Worm (Caenorhabditis elegans) whole organism, young adult: ENCODE results near the gene pgp-8.

Experiments used
- B0261.1 ChIP-seq: sonication (generic microtip); optimal IDR thresholded peaks from 2 replicates; lab custom pipeline; 2016; ENCODE audit warnings: mild to moderate bottlenecking, missing genetic modification characterization, moderate library complexity, missing compliant biosample characterization
- B0336.3 ChIP-seq: fragments of 200-800 bp; sonication (Bioruptor generic); IDR thresholded peaks from 2 replicates; pipeline ENCODE4 v1.3.6; 2022; ENCODE audit warnings: missing genetic modification characterization, missing compliant biosample characterization
- D2030.7 ChIP-seq: fragments of 200-800 bp; sonication (Bioruptor generic); IDR thresholded peaks from 2 replicates; pipeline ENCODE4 v1.3.6; 2022; ENCODE audit warnings: missing genetic modification reagents, missing genetic modification characterization, missing compliant biosample characterization
- F33H1.4 ChIP-seq: fragments of 200-800 bp; sonication (Bioruptor generic); IDR thresholded peaks from 2 replicates; pipeline ENCODE4 v1.3.6; 2022; ENCODE audit warnings: missing genetic modification reagents, missing genetic modification characterization, missing compliant biosample characterization
- F52B5.7 ChIP-seq: sonication (generic microtip); optimal IDR thresholded peaks from 2 replicates; lab custom pipeline; 2016; ENCODE audit warnings: mild to moderate bottlenecking, missing genetic modification characterization, missing compliant biosample characterization
- F55B11.4 ChIP-seq: sonication (generic microtip); optimal IDR thresholded peaks from 2 replicates; lab custom pipeline; 2016; ENCODE audit warnings: missing compliant biosample characterization, missing genetic modification characterization, borderline replicate concordance; ENCODE audit not compliant: insufficient read depth
- F57A8.1 ChIP-seq: fragments of 200-800 bp; sonication (Bioruptor generic); optimal IDR thresholded peaks from 2 replicates; lab custom pipeline; 2018; ENCODE audit warnings: mild to moderate bottlenecking, missing genetic modification characterization, moderate library complexity, missing compliant biosample characterization
- Y53F4B.3 ChIP-seq: fragments of 200-800 bp; sonication (Bioruptor generic); IDR thresholded peaks from 2 replicates; pipeline ENCODE4 v1.3.6; 2022; ENCODE audit warnings: missing genetic modification reagents, missing genetic modification characterization, missing compliant biosample characterization
- Y56A3A.18 ChIP-seq: fragments of 200-800 bp; sonication (Bioruptor generic); IDR thresholded peaks from 2 replicates; pipeline ENCODE4 v1.3.6; 2022; ENCODE audit warnings: missing genetic modification reagents, missing genetic modification characterization, missing compliant biosample characterization
- ZK185.1 ChIP-seq: sonication (generic microtip); optimal IDR thresholded peaks from 2 replicates; lab custom pipeline; 2016; ENCODE audit warnings: mild to moderate bottlenecking, missing genetic modification characterization, missing compliant biosample characterization; ENCODE audit not compliant: poor library complexity, severe bottlenecking
- aptf-3 ChIP-seq: fragments of 200-800 bp; sonication (Bioruptor generic); IDR thresholded peaks from 2 replicates; pipeline ENCODE4 v1.3.6; 2022; ENCODE audit warnings: missing genetic modification characterization, missing compliant biosample characterization
- athp-1 ChIP-seq: sonication (generic microtip); optimal IDR thresholded peaks from 2 replicates; lab custom pipeline; 2017; ENCODE audit warnings: mild to moderate bottlenecking, missing genetic modification characterization, missing compliant biosample characterization
- bed-2 ChIP-seq: fragments of 200-800 bp; sonication (Bioruptor generic); IDR thresholded peaks from 2 replicates; pipeline ENCODE4 v1.3.6; 2022; ENCODE audit warnings: missing genetic modification reagents, missing genetic modification characterization, missing compliant biosample characterization
- dox-1 ChIP-seq: fragments of 200-800 bp; sonication (Bioruptor generic); IDR thresholded peaks from 2 replicates; pipeline ENCODE4 v1.3.6; 2022; ENCODE audit warnings: missing genetic modification reagents, missing genetic modification characterization, missing compliant biosample characterization
- dpff-1 ChIP-seq: sonication (generic microtip); optimal IDR thresholded peaks from 2 replicates; lab custom pipeline; 2017; ENCODE audit warnings: mild to moderate bottlenecking, missing genetic modification characterization, missing compliant biosample characterization
- ekl-4 ChIP-seq: fragments of 200-800 bp; sonication (Bioruptor generic); IDR thresholded peaks from 2 replicates; pipeline ENCODE4 v1.3.6; 2022; ENCODE audit warnings: missing genetic modification reagents, missing genetic modification characterization, missing compliant biosample characterization
- fkh-3 ChIP-seq: sonication (generic microtip); optimal IDR thresholded peaks from 2 replicates; lab custom pipeline; 2016; ENCODE audit warnings: mild to moderate bottlenecking, missing genetic modification characterization, missing compliant biosample characterization
- him-1 ChIP-seq: sonication (generic microtip); optimal IDR thresholded peaks from 2 replicates; lab custom pipeline; 2016; ENCODE audit warnings: missing genotype, missing genetic modification reagents, missing genetic modification characterization, missing compliant biosample characterization
- let-607 ChIP-seq, 2 experiments: fragments of 200-800 bp in 1 of 2; sonication (Bioruptor generic) in 1 of 2; sonication (generic microtip) in 1 of 2; optimal IDR thresholded peaks; 2 replicates each; lab custom pipeline; 2016 to 2018; ENCODE audit warnings: mild to moderate bottlenecking in 2 of 2, missing compliant biosample characterization in 2 of 2, missing genetic modification characterization in 2 of 2, moderate library complexity in 2 of 2, missing genotype in 1 of 2
- lin-54 ChIP-seq: fragments of 200-800 bp; sonication (Bioruptor generic); optimal IDR thresholded peaks from 2 replicates; lab custom pipeline; 2018; ENCODE audit warnings: mild to moderate bottlenecking, missing genetic modification characterization, missing compliant biosample characterization
- lsl-1 ChIP-seq: fragments of 200-800 bp; sonication (Bioruptor generic); optimal IDR thresholded peaks from 2 replicates; lab custom pipeline; 2018; ENCODE audit warnings: mild to moderate bottlenecking, missing genetic modification characterization, moderate library complexity, missing compliant biosample characterization
- lsy-27 ChIP-seq: sonication (generic microtip); optimal IDR thresholded peaks from 2 replicates; lab custom pipeline; 2017; ENCODE audit warnings: missing genetic modification characterization, mild to moderate bottlenecking, missing compliant biosample characterization, antibody characterized with exemption, missing genotype, borderline replicate concordance; ENCODE audit not compliant: insufficient read depth
- madf-8 ChIP-seq: fragments of 200-800 bp; sonication (Bioruptor generic); conservative IDR thresholded peaks from 2 replicates; pipeline ENCODE4 v1.3.6; 2022; ENCODE audit warnings: missing genetic modification reagents, missing genetic modification characterization, missing compliant biosample characterization
- mcd-1 ChIP-seq: fragments of 200-800 bp; sonication (Bioruptor generic); IDR thresholded peaks from 2 replicates; pipeline ENCODE4 v1.3.6; 2022; ENCODE audit warnings: missing genetic modification reagents, missing genetic modification characterization, missing compliant biosample characterization
- mes-4 ChIP-seq: sonication (generic microtip); optimal IDR thresholded peaks from 2 replicates; lab custom pipeline; 2016; ENCODE audit warnings: missing genotype, missing genetic modification characterization, missing compliant biosample characterization
- nfya-2 ChIP-seq: fragments of 200-800 bp; sonication (Bioruptor generic); IDR thresholded peaks from 2 replicates; pipeline ENCODE4 v1.3.6; 2022; ENCODE audit warnings: missing genetic modification reagents, missing genetic modification characterization, missing compliant biosample characterization
- nhr-120 ChIP-seq: fragments of 200-800 bp; sonication (Bioruptor generic); IDR thresholded peaks from 2 replicates; pipeline ENCODE4 v1.3.6; 2022; ENCODE audit warnings: missing genetic modification characterization, missing compliant biosample characterization
- nhr-90 ChIP-seq: sonication (generic microtip); optimal IDR thresholded peaks from 2 replicates; lab custom pipeline; 2016; ENCODE audit warnings: missing genotype, mild to moderate bottlenecking, missing genetic modification characterization, missing compliant biosample characterization
- pha-4 ChIP-seq: fragments of 150-350 bp; sonication (generic microtip); optimal IDR thresholded peaks from 2 replicates; lab custom pipeline; 2014; ENCODE audit warnings: missing biosample characterization, missing genetic modification reagents, missing genetic modification characterization
- repo-1 ChIP-seq: sonication (generic microtip); optimal IDR thresholded peaks from 2 replicates; lab custom pipeline; 2017; ENCODE audit warnings: mild to moderate bottlenecking, missing genetic modification characterization, missing compliant biosample characterization
- snpc-1.1 ChIP-seq: sonication (generic microtip); optimal IDR thresholded peaks from 2 replicates; lab custom pipeline; 2017; ENCODE audit warnings: missing genetic modification characterization, mild to moderate bottlenecking, missing compliant biosample characterization, antibody characterized with exemption, moderate library complexity, missing genotype, missing genetic modification reagents; ENCODE audit not compliant: insufficient read depth
- snpc-1.3 ChIP-seq: sonication (generic microtip); optimal IDR thresholded peaks from 2 replicates; lab custom pipeline; 2017; ENCODE audit warnings: missing genetic modification characterization, mild to moderate bottlenecking, missing compliant biosample characterization, antibody characterized with exemption, moderate library complexity, missing genotype, missing genetic modification reagents; ENCODE audit not compliant: insufficient read depth
- tbx-9 ChIP-seq: sonication (generic microtip); optimal IDR thresholded peaks from 2 replicates; lab custom pipeline; 2016; ENCODE audit warnings: borderline replicate concordance, missing genetic modification characterization, inconsistent platforms, missing compliant biosample characterization
- unc-130 ChIP-seq: sonication (generic microtip); optimal IDR thresholded peaks from 2 replicates; lab custom pipeline; 2016; ENCODE audit warnings: missing genetic modification reagents, missing genetic modification characterization, missing compliant biosample characterization

Gene pgp-8

ce11 chrX:10853271-10853670 is 11.0 kb downstream of the pgp-8 start:
- no peak for TF ChIP-seq pha-4
- no peak for TF ChIP-seq dox-1 (GFP tag; lab: Robert Waterston, UW)
- TF ChIP-seq B0261.1 (tag; lab: Kevin White, UChicago) = no peak
- no peak for TF ChIP-seq snpc-1.3
- no peak for TF ChIP-seq mes-4 (tag; lab: Kevin White, UChicago)
- no peak for TF ChIP-seq B0336.3 (GFP tag; lab: Robert Waterston, UW)
- no peak for TF ChIP-seq dpff-1 (tag; lab: Kevin White, UChicago)
- TF ChIP-seq nfya-2 (GFP tag; lab: Robert Waterston, UW) = no peak
- TF ChIP-seq F55B11.4 (tag; lab: Kevin White, UChicago) = no peak
- no peak for TF ChIP-seq F52B5.7 (tag; lab: Kevin White, UChicago)
- no peak for TF ChIP-seq nhr-120 (GFP tag; lab: Robert Waterston, UW)
- no peak for TF ChIP-seq F57A8.1 (GFP tag; lab: Kevin White, UChicago)
- no peak for TF ChIP-seq D2030.7
- TF ChIP-seq aptf-3 (GFP tag; lab: Robert Waterston, UW) = no peak
- TF ChIP-seq let-607 (tag; optimal IDR thresholded peaks at IDR 0.05; lab: Kevin White, UChicago) = no peak
- TF ChIP-seq, all 124 proteins: peak for 0

- TF ChIP-seq dox-1 (GFP tag; lab: Robert Waterston, UW) = no peak
- TF ChIP-seq F33H1.4 (GFP tag; lab: Robert Waterston, UW) = no peak
- TF ChIP-seq lsy-27 (tag; lab: Kevin White, UChicago) = no peak
- no peak for TF ChIP-seq F57A8.1 (GFP tag; lab: Kevin White, UChicago)
- TF ChIP-seq mcd-1 (GFP tag; lab: Robert Waterston, UW) = no peak
- no peak for TF ChIP-seq lin-54 (GFP tag; lab: Kevin White, UChicago)
- TF ChIP-seq bed-2 (GFP tag; lab: Robert Waterston, UW) = no peak
- no peak for TF ChIP-seq madf-8 (GFP tag; lab: Robert Waterston, UW)
- TF ChIP-seq nhr-90 (tag; lab: Kevin White, UChicago) = no peak
- no peak for TF ChIP-seq unc-130 (GFP tag; lab: Kevin White, UChicago)
- no peak for TF ChIP-seq fkh-3 (tag; lab: Kevin White, UChicago)
- TF ChIP-seq snpc-1.1 (tag; lab: Kevin White, UChicago) = no peak
- no peak for TF ChIP-seq him-1 (tag; lab: Kevin White, UChicago)
- TF ChIP-seq lsl-1 (GFP tag; lab: Kevin White, UChicago) = no peak
- no peak for TF ChIP-seq Y56A3A.18
- no peak for TF ChIP-seq F55B11.4 (tag; lab: Kevin White, UChicago)
- no peak for TF ChIP-seq ZK185.1 (tag; lab: Kevin White, UChicago)
- no peak for TF ChIP-seq athp-1 (tag; lab: Kevin White, UChicago)
- TF ChIP-seq repo-1 (tag; lab: Kevin White, UChicago) = no peak
- no peak for TF ChIP-seq tbx-9 (tag; lab: Kevin White, UChicago)
- TF ChIP-seq, all 124 proteins: peak for 0
Measured at ce11 chrX:10851735-10852134, 12.5 kb downstream of the pgp-8 start.

DNA sequence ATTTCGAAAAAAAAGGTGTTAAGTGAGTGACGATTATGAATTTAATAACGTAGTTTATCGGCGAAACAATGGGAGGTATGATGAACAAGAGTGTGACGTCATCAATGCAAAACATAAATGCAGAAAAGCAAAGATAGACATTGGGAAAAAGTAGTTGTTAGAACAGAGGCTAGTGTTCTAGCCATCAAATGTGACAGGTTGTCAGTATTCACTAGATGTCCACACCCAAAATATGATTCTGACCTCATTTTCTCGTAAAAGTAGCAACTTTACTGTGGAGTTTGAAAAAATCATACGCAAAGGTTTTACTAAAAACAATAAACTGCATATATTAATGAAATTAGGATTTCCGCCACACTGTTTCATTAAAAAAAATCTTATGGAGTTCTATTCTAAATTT is 13.0 kb downstream of the pgp-8 start:
- TF ChIP-seq Y53F4B.3 (GFP tag; lab: Robert Waterston, UW) (no peak), ekl-4 (GFP tag; lab: Robert Waterston, UW) (no peak)
- TF ChIP-seq, all 124 proteins: peak for 0
